Fruit fly (Drosophila melanogaster) whole organism, embryonic: Measurements from ENCODE around the gene CG10376.

Source experiments
- Aef1 ChIP-seq: fragments of 200-800 bp; sonication (Bioruptor generic); IDR thresholded peaks from 3 replicates; pipeline ENCODE4 v1.3.6; 2022; ENCODE audit warnings: missing biosample characterization, missing genetic modification characterization
- Awh ChIP-seq: fragments of 200-800 bp; sonication (Bioruptor generic); IDR thresholded peaks from 2 replicates; pipeline ENCODE4, ENCODE4 v1.3.6; 2022; ENCODE audit warnings: missing biosample characterization, missing genetic modification characterization
- CG10462 ChIP-seq: fragments of 200-800 bp; sonication (Bioruptor generic); optimal IDR thresholded peaks from 2 replicates; lab custom pipeline; 2016; ENCODE audit warnings: missing biosample characterization, missing genetic modification characterization
- CG11695 ChIP-seq: fragments of 200-800 bp; sonication (Bioruptor generic); IDR thresholded peaks from 3 replicates; pipeline ENCODE4 v1.3.6; 2022; ENCODE audit warnings: missing biosample characterization, missing genetic modification characterization
- CG12942 ChIP-seq: fragments of 200-800 bp; sonication (Bioruptor generic); optimal IDR thresholded peaks from 3 replicates; lab custom pipeline; 2016; ENCODE audit warnings: missing biosample characterization, missing genetic modification characterization
- CG13287 ChIP-seq: fragments of 200-800 bp; sonication (Bioruptor generic); IDR thresholded peaks from 2 replicates; pipeline ENCODE4 v1.3.6; 2022; ENCODE audit warnings: missing biosample characterization, missing genetic modification characterization; ENCODE audit not compliant: partially characterized antibody
- CG14050 ChIP-seq: fragments of 200-800 bp; sonication (Bioruptor generic); IDR thresholded peaks from 3 replicates; pipeline ENCODE4 v1.3.6; 2022; ENCODE audit warnings: missing biosample characterization, missing genetic modification characterization
- CG14860 ChIP-seq: fragments of 200-800 bp; sonication (Bioruptor generic); IDR thresholded peaks from 3 replicates; pipeline ENCODE4 v1.3.6; 2022; ENCODE audit warnings: missing biosample characterization, missing genetic modification characterization; ENCODE audit not compliant: partially characterized antibody
- CG16813 ChIP-seq: fragments of 200-800 bp; sonication (Bioruptor generic); IDR thresholded peaks from 3 replicates; pipeline ENCODE4 v1.3.6; 2022; ENCODE audit warnings: missing biosample characterization, missing genetic modification characterization; ENCODE audit not compliant: partially characterized antibody
- CG2116 ChIP-seq: fragments of 200-800 bp; sonication (Bioruptor generic); optimal IDR thresholded peaks from 3 replicates; lab custom pipeline; 2018; ENCODE audit warnings: missing biosample characterization, mild to moderate bottlenecking, missing genetic modification characterization
- CG30020 ChIP-seq: fragments of 200-800 bp; optimal IDR thresholded peaks from 2 replicates; lab custom pipeline; 2019; ENCODE audit warnings: missing biosample characterization, mild to moderate bottlenecking, missing genetic modification characterization, moderate library complexity
- CG33557 ChIP-seq: fragments of 200-800 bp; sonication (Bioruptor generic); optimal IDR thresholded peaks from 2 replicates; lab custom pipeline; 2019; ENCODE audit warnings: missing biosample characterization, mild to moderate bottlenecking, missing genetic modification characterization, moderate library complexity
- CG34422 ChIP-seq: fragments of 200-800 bp; sonication (Bioruptor generic); IDR thresholded peaks from 3 replicates; pipeline ENCODE4 v1.3.6; 2022; ENCODE audit warnings: missing biosample characterization, missing genetic modification characterization
- CG7271 ChIP-seq: fragments of 200-800 bp; sonication (Bioruptor generic); optimal IDR thresholded peaks from 2 replicates; lab custom pipeline; 2018; ENCODE audit warnings: missing biosample characterization, mild to moderate bottlenecking, missing genetic modification characterization, moderate library complexity
- CG7556 ChIP-seq: fragments of 200-800 bp; sonication (Bioruptor generic); optimal IDR thresholded peaks from 2 replicates; lab custom pipeline; 2017; ENCODE audit warnings: missing biosample characterization, mild to moderate bottlenecking, missing genetic modification characterization
- CG9797 ChIP-seq: fragments of 200-800 bp; sonication (Bioruptor generic); optimal IDR thresholded peaks from 3 replicates; lab custom pipeline; 2018; ENCODE audit warnings: missing biosample characterization, mild to moderate bottlenecking, missing genetic modification characterization
- D ChIP-seq, 2 experiments: fragments of 200-800 bp in 1 of 2; fragments of >200 bp in 1 of 2; sonication (Bioruptor generic) in 1 of 2; optimal IDR thresholded peaks; 2 replicates in 1 of 2; 3 replicates in 1 of 2; lab custom pipeline; 2017; ENCODE audit warnings: mild to moderate bottlenecking in 1 of 2, missing biosample characterization in 1 of 2, missing genetic modification characterization in 1 of 2, missing genetic modification reagents in 1 of 2
- D19B ChIP-seq: fragments of 200-800 bp; sonication (Bioruptor generic); optimal IDR thresholded peaks from 2 replicates; lab custom pipeline; 2017; ENCODE audit warnings: missing biosample characterization, mild to moderate bottlenecking, missing genetic modification characterization
- Dfd ChIP-seq, 2 experiments: fragments of >200 bp; optimal IDR thresholded peaks; 2 replicates each; lab custom pipeline; 2017; ENCODE audit warnings: missing biosample characterization in 2 of 2, missing genetic modification characterization in 2 of 2
- Gug ChIP-seq: fragments of 200-800 bp; sonication (Bioruptor generic); IDR thresholded peaks from 4 replicates; pipeline ENCODE4 v1.3.6; 2022; ENCODE audit warnings: missing biosample characterization, missing genetic modification characterization
- H15 ChIP-seq: fragments of 200-800 bp; sonication (Bioruptor generic); IDR thresholded peaks from 3 replicates; pipeline ENCODE4 v1.3.6; 2022; ENCODE audit warnings: missing biosample characterization, missing genetic modification characterization
- Med ChIP-seq: fragments of 200-800 bp; sonication (Bioruptor generic); peaks from one replicate; lab custom pipeline; 2016; ENCODE audit warnings: missing biosample characterization, missing genetic modification characterization, mild to moderate bottlenecking, inconsistent platforms, moderate library complexity
- NC2β ChIP-seq: fragments of 200-800 bp; sonication (Bioruptor generic); optimal IDR thresholded peaks from 2 replicates; lab custom pipeline; 2016; ENCODE audit warnings: missing biosample characterization, missing genetic modification characterization
- NK7.1 ChIP-seq: fragments of 200-800 bp; sonication (Bioruptor generic); optimal IDR thresholded peaks from 3 replicates; lab custom pipeline; 2016; ENCODE audit warnings: missing biosample characterization, missing genetic modification characterization
- al ChIP-seq: fragments of 200-800 bp; sonication (Bioruptor generic); IDR thresholded peaks from 2 replicates; pipeline ENCODE4 v1.3.6; 2022; ENCODE audit warnings: missing biosample characterization, missing genetic modification characterization
- ash1 ChIP-seq: fragments of 200-800 bp; sonication (Bioruptor generic); optimal IDR thresholded peaks from 2 replicates; lab custom pipeline; 2018; ENCODE audit warnings: missing biosample characterization, mild to moderate bottlenecking, missing genetic modification characterization
- bbx ChIP-seq: fragments of 200-800 bp; sonication (Bioruptor generic); IDR thresholded peaks from 2 replicates; pipeline ENCODE4 v1.3.6; 2022; ENCODE audit warnings: missing biosample characterization, missing genetic modification characterization; ENCODE audit not compliant: partially characterized antibody
- br ChIP-seq: fragments of >200 bp; optimal IDR thresholded peaks from 2 replicates; lab custom pipeline; 2017
- crc ChIP-seq: fragments of 200-800 bp; sonication (Bioruptor generic); optimal IDR thresholded peaks from 2 replicates; lab custom pipeline; 2016; ENCODE audit warnings: missing biosample characterization, missing genetic modification characterization
- dimm ChIP-seq: fragments of 200-800 bp; sonication (Bioruptor generic); IDR thresholded peaks from 2 replicates; pipeline ENCODE4 v1.3.6; 2022; ENCODE audit warnings: missing biosample characterization, missing genetic modification characterization
- en ChIP-seq: fragments of 200-800 bp; sonication (Bioruptor generic); optimal IDR thresholded peaks from 2 replicates; lab custom pipeline; 2016; ENCODE audit warnings: missing biosample characterization, missing genetic modification characterization
- exex ChIP-seq: fragments of 200-800 bp; sonication (Bioruptor generic); optimal IDR thresholded peaks from 4 replicates; lab custom pipeline; 2018; ENCODE audit warnings: missing biosample characterization, mild to moderate bottlenecking, missing genetic modification characterization, moderate library complexity
- fd64A ChIP-seq: fragments of 200-800 bp; sonication (Bioruptor generic); optimal IDR thresholded peaks from 3 replicates; lab custom pipeline; 2018; ENCODE audit warnings: missing biosample characterization, mild to moderate bottlenecking, missing genetic modification characterization
- fd96Cb ChIP-seq: fragments of 200-800 bp; sonication (Bioruptor generic); optimal IDR thresholded peaks from 2 replicates; lab custom pipeline; 2018; ENCODE audit warnings: missing biosample characterization, mild to moderate bottlenecking, missing genetic modification characterization, moderate library complexity
- gcm ChIP-seq: fragments of 200-800 bp; sonication (Bioruptor generic); optimal IDR thresholded peaks from 2 replicates; lab custom pipeline; 2019; ENCODE audit warnings: missing biosample characterization, mild to moderate bottlenecking, missing genetic modification characterization, moderate library complexity
- gfzf ChIP-seq: fragments of 200-800 bp; sonication (Bioruptor generic); optimal IDR thresholded peaks from 2 replicates; lab custom pipeline; 2016; ENCODE audit warnings: missing biosample characterization, mild to moderate bottlenecking, missing genetic modification characterization, moderate library complexity
- h ChIP-seq: fragments of >200 bp; optimal IDR thresholded peaks from 2 replicates; lab custom pipeline; 2017
- nau ChIP-seq: fragments of 200-800 bp; sonication (Bioruptor generic); optimal IDR thresholded peaks from 3 replicates; lab custom pipeline; 2017; ENCODE audit warnings: missing biosample characterization, mild to moderate bottlenecking, missing genetic modification characterization, missing genetic modification reagents
- pita ChIP-seq: fragments of 200-800 bp; sonication (Bioruptor generic); optimal IDR thresholded peaks from 2 replicates; lab custom pipeline; 2017; ENCODE audit warnings: missing biosample characterization, mild to moderate bottlenecking, missing genetic modification characterization
- pum ChIP-seq: fragments of 200-800 bp; sonication (Bioruptor generic); optimal IDR thresholded peaks from 2 replicates; lab custom pipeline; 2016; ENCODE audit warnings: missing biosample characterization, missing genetic modification characterization
- ranshi ChIP-seq: fragments of 200-800 bp; sonication (Bioruptor generic); IDR thresholded peaks from 2 replicates; pipeline ENCODE4 v1.3.6; 2022; ENCODE audit warnings: missing biosample characterization, missing genetic modification characterization
- ro ChIP-seq: fragments of 200-800 bp; sonication (Bioruptor generic); IDR thresholded peaks from 2 replicates; pipeline ENCODE4 v1.3.6; 2022; ENCODE audit warnings: missing biosample characterization, missing genetic modification characterization
- run ChIP-seq: fragments of 200-800 bp; sonication (Bioruptor generic); optimal IDR thresholded peaks from 3 replicates; lab custom pipeline; 2018; ENCODE audit warnings: missing biosample characterization, mild to moderate bottlenecking, missing genetic modification characterization
- sc ChIP-seq, 3 experiments: fragments of >200 bp in 2 of 3; fragments of 200-800 bp in 1 of 3; sonication (Bioruptor generic) in 1 of 3; optimal IDR thresholded peaks; 2 replicates in 2 of 3; 3 replicates in 1 of 3; lab custom pipeline; 2017; ENCODE audit warnings: mild to moderate bottlenecking in 1 of 3, missing biosample characterization in 1 of 3, missing genetic modification characterization in 1 of 3, missing genetic modification reagents in 1 of 3
- sens ChIP-seq: fragments of 200-800 bp; sonication (Bioruptor generic); peaks from one replicate; lab custom pipeline; 2016; ENCODE audit warnings: missing biosample characterization, missing genetic modification characterization
- seq ChIP-seq: fragments of 200-800 bp; sonication (Bioruptor generic); IDR thresholded peaks from 2 replicates; pipeline ENCODE4 v1.3.6; 2022; ENCODE audit warnings: missing biosample characterization, missing genetic modification characterization
- slou ChIP-seq: fragments of 200-800 bp; sonication (Bioruptor generic); optimal IDR thresholded peaks from 3 replicates; lab custom pipeline; 2016; ENCODE audit warnings: missing biosample characterization, missing genetic modification characterization
- ssp ChIP-seq: fragments of 200-800 bp; sonication (Bioruptor generic); IDR thresholded peaks from 2 replicates; pipeline ENCODE4 v1.3.6; 2022; ENCODE audit warnings: missing biosample characterization, missing genetic modification characterization
- wdn ChIP-seq: fragments of 200-800 bp; sonication (Bioruptor generic); IDR thresholded peaks from 2 replicates; pipeline ENCODE4 v1.3.6; 2022; ENCODE audit warnings: missing biosample characterization, missing genetic modification characterization
- wor ChIP-seq: fragments of 200-800 bp; sonication (Bioruptor generic); IDR thresholded peaks from 2 replicates; pipeline ENCODE4 v1.3.6; 2022; ENCODE audit warnings: missing biosample characterization, missing genetic modification characterization

CG10376 gene

dm6 chr2L:18732760-18733530, 30.0 kb upstream of the CG10376 start (continued):
- TF ChIP-seq CG7556 (GFP tag; lab: Kevin White, UChicago) (no peak), CG2116 (GFP tag; lab: Kevin White, UChicago) (no peak), CG34422 (no peak), NK7.1 (GFP tag; lab: Kevin White, UChicago) (no peak), CG12942 (GFP tag; lab: Kevin White, UChicago) (no peak), sc (optimal IDR thresholded peaks at IDR 0.05; lab: Kevin White, UChicago) (no peak), sc (GFP tag; optimal IDR thresholded peaks at IDR 0.05; lab: Kevin White, UChicago) (no peak), CG14860 (GFP tag; lab: Robert Waterston, UW) (no peak), NC2β (GFP tag; lab: Kevin White, UChicago) (no peak), pum (GFP tag; lab: Kevin White, UChicago) (no peak), wor (GFP tag; lab: Robert Waterston, UW) (no peak), CG33557 (GFP tag; lab: Kevin White, UChicago) (no peak), ranshi (GFP tag; lab: Robert Waterston, UW) (no peak), run (tag; lab: Kevin White, UChicago) (no peak), h (lab: Kevin White, UChicago) (no peak), wdn (GFP tag; lab: Robert Waterston, UW) (no peak), CG9797 (GFP tag; lab: Kevin White, UChicago) (no peak), crc (no peak), fd64A (GFP tag; lab: Kevin White, UChicago) (no peak), Dfd (GFP tag; optimal IDR thresholded peaks at IDR 0.05; lab: Kevin White, UChicago) (no peak), ash1 (GFP tag; lab: Kevin White, UChicago) (no peak), CG30020 (tag; lab: Kevin White, UChicago) (no peak), dimm (no peak), ro (GFP tag; lab: Robert Waterston, UW) (no peak), CG13287 (peak; percentile 26), exex (tag; lab: Kevin White, UChicago) (no peak), ssp (GFP tag; lab: Robert Waterston, UW) (no peak), CG14050 (GFP tag; lab: Robert Waterston, UW) (no peak), fd96Cb (no peak), en (GFP tag; lab: Kevin White, UChicago) (no peak), bbx (no peak), sens (GFP tag; lab: Kevin White, UChicago) (peak; percentile 77), CG7271 (tag; lab: Kevin White, UChicago) (no peak), br (lab: Kevin White, UChicago) (no peak), slou (no peak), seq (no peak), Med (GFP tag; lab: Kevin White, UChicago) (peak; percentile 54), gfzf (no peak), gcm (GFP tag; lab: Kevin White, UChicago) (peak; percentile 17), Gug (GFP tag; lab: Robert Waterston, UW) (no peak), nau (no peak), CG16813 (no peak), pita (GFP tag; lab: Kevin White, UChicago) (no peak), Awh (GFP tag; lab: Robert Waterston, UW) (no peak), al (GFP tag; lab: Robert Waterston, UW) (no peak), CG11695 (no peak), H15 (GFP tag; lab: Robert Waterston, UW) (no peak), CG10462 (GFP tag; lab: Kevin White, UChicago) (no peak), D19B (no peak), D (optimal IDR thresholded peaks at IDR 0.05; lab: Kevin White, UChicago) (no peak), D (GFP tag; optimal IDR thresholded peaks at IDR 0.05; lab: Kevin White, UChicago) (no peak), Aef1 (no peak)
